Worm (Caenorhabditis elegans) whole organism, L2 larva: ENCODE measurements around the gene Y11D7A.5.
"Not testable (repeated sequence)": the region's sequence is repeated elsewhere in the genome, so short reads cannot be mapped to it uniquely, and the experiment has no call there.

Source experiments
- F13H6.1 ChIP-seq: sonication (generic microtip); optimal IDR thresholded peaks from 2 replicates; lab custom pipeline; 2016; ENCODE audit warnings: missing genetic modification characterization, missing compliant biosample characterization
- R02D3.7 ChIP-seq: fragments of 150-350 bp; optimal IDR thresholded peaks from 2 replicates; lab custom pipeline; 2014; ENCODE audit warnings: missing biosample characterization, missing genetic modification characterization
- Y55F3AM.14 ChIP-seq: fragments of 200-800 bp; sonication (Bioruptor generic); optimal IDR thresholded peaks from 2 replicates; lab custom pipeline; 2018; ENCODE audit warnings: mild to moderate bottlenecking, missing genetic modification characterization, missing compliant biosample characterization
- ZK546.5 ChIP-seq: sonication (generic microtip); optimal IDR thresholded peaks from 2 replicates; lab custom pipeline; 2017; ENCODE audit warnings: missing biosample characterization, missing genetic modification characterization
- aly-2 ChIP-seq: fragments of 150-350 bp; optimal IDR thresholded peaks from 2 replicates; lab custom pipeline; 2014; ENCODE audit warnings: missing biosample characterization, missing genetic modification characterization
- blmp-1 ChIP-seq: sonication (generic microtip); optimal IDR thresholded peaks from 2 replicates; lab custom pipeline; 2017; ENCODE audit warnings: missing genetic modification characterization, mild to moderate bottlenecking, missing compliant biosample characterization, antibody characterized with exemption, moderate library complexity; ENCODE audit not compliant: insufficient read depth
- ceh-82 ChIP-seq: fragments of 150-350 bp; optimal IDR thresholded peaks from 2 replicates; lab custom pipeline; 2014; ENCODE audit warnings: missing biosample characterization, missing genetic modification characterization
- crh-2 ChIP-seq: sonication (generic microtip); optimal IDR thresholded peaks from 2 replicates; lab custom pipeline; 2017; ENCODE audit warnings: missing biosample characterization, missing genetic modification characterization
- elt-1 ChIP-seq: fragments of 150-350 bp; optimal IDR thresholded peaks from 2 replicates; lab custom pipeline; 2014; ENCODE audit warnings: missing biosample characterization, missing genetic modification characterization
- gmeb-1 ChIP-seq: fragments of 150-350 bp; optimal IDR thresholded peaks from 2 replicates; lab custom pipeline; 2014; ENCODE audit warnings: missing biosample characterization, missing genetic modification characterization
- lin-11 ChIP-seq: fragments of 150-350 bp; sonication (generic microtip); optimal IDR thresholded peaks from 2 replicates; lab custom pipeline; 2014; ENCODE audit warnings: missing biosample characterization, missing genetic modification characterization, inconsistent platforms, mixed read lengths
- lin-13 ChIP-seq: fragments of 150-350 bp; optimal IDR thresholded peaks from 2 replicates; lab custom pipeline; 2014; ENCODE audit warnings: missing biosample characterization, missing genetic modification reagents, missing genetic modification characterization
- lin-39 ChIP-seq: fragments of 150-350 bp; optimal IDR thresholded peaks from 2 replicates; lab custom pipeline; 2014; ENCODE audit warnings: missing biosample characterization, missing genetic modification reagents, missing genetic modification characterization
- mbf-1 ChIP-seq: sonication (generic microtip); optimal IDR thresholded peaks from 2 replicates; lab custom pipeline; 2017; ENCODE audit warnings: missing biosample characterization, missing genetic modification characterization
- mdl-1 ChIP-seq, 2 experiments: fragments of 150-350 bp in 1 of 2; sonication (generic microtip) in 1 of 2; optimal IDR thresholded peaks; 2 replicates each; lab custom pipeline; 2017; ENCODE audit warnings: missing biosample characterization in 2 of 2, missing genetic modification characterization in 2 of 2
- nhr-10 ChIP-seq: sonication (generic microtip); optimal IDR thresholded peaks from 2 replicates; lab custom pipeline; 2017; ENCODE audit warnings: missing biosample characterization, missing genetic modification characterization
- nhr-12 ChIP-seq: fragments of 150-350 bp; optimal IDR thresholded peaks from 2 replicates; lab custom pipeline; 2014; ENCODE audit warnings: missing biosample characterization, missing genetic modification characterization
- nhr-237 ChIP-seq: fragments of 150-350 bp; optimal IDR thresholded peaks from 2 replicates; lab custom pipeline; 2014; ENCODE audit warnings: missing biosample characterization, missing genetic modification characterization
- nhr-25 ChIP-seq: fragments of 150-350 bp; sonication (generic microtip); optimal IDR thresholded peaks from 3 replicates; lab custom pipeline; 2014; ENCODE audit warnings: missing biosample characterization, missing genetic modification characterization
- nhr-77 ChIP-seq: fragments of 150-350 bp; optimal IDR thresholded peaks from 2 replicates; lab custom pipeline; 2014; ENCODE audit warnings: missing biosample characterization, missing genetic modification characterization
- peb-1 ChIP-seq: fragments of 150-350 bp; optimal IDR thresholded peaks from 2 replicates; lab custom pipeline; 2014; ENCODE audit warnings: missing biosample characterization, missing genetic modification characterization
- skn-1 ChIP-seq: sonication (generic microtip); optimal IDR thresholded peaks from 2 replicates; lab custom pipeline; 2017; ENCODE audit warnings: missing biosample characterization, missing genetic modification characterization
- sma-9 ChIP-seq, 2 experiments: fragments of 150-350 bp in 1 of 2; sonication (generic microtip) in 1 of 2; optimal IDR thresholded peaks; 2 replicates each; lab custom pipeline; 2014 to 2016; ENCODE audit warnings: missing genetic modification characterization in 2 of 2, mild to moderate bottlenecking in 1 of 2, missing biosample characterization in 1 of 2, missing compliant biosample characterization in 1 of 2, missing genetic modification reagents in 1 of 2, moderate library complexity in 1 of 2
- snpc-4 ChIP-seq: fragments of 150-350 bp; optimal IDR thresholded peaks from 2 replicates; lab custom pipeline; 2014; ENCODE audit warnings: missing biosample characterization, missing genetic modification characterization
- unc-55 ChIP-seq: fragments of 150-350 bp; sonication (generic microtip); optimal IDR thresholded peaks from 3 replicates; lab custom pipeline; 2014; ENCODE audit warnings: missing biosample characterization, missing genetic modification reagents, missing genetic modification characterization
- unc-62 ChIP-seq: fragments of 150-350 bp; optimal IDR thresholded peaks from 2 replicates; lab custom pipeline; 2014; ENCODE audit warnings: missing biosample characterization, missing genetic modification reagents, missing genetic modification characterization
- ztf-11 ChIP-seq: sonication (generic microtip); optimal IDR thresholded peaks from 2 replicates; lab custom pipeline; 2017; ENCODE audit warnings: missing biosample characterization, missing genetic modification characterization
- ztf-4 ChIP-seq: fragments of 150-350 bp; optimal IDR thresholded peaks from 2 replicates; lab custom pipeline; 2014; ENCODE audit warnings: missing biosample characterization, missing genetic modification characterization

Y11D7A.5 gene

DNA sequence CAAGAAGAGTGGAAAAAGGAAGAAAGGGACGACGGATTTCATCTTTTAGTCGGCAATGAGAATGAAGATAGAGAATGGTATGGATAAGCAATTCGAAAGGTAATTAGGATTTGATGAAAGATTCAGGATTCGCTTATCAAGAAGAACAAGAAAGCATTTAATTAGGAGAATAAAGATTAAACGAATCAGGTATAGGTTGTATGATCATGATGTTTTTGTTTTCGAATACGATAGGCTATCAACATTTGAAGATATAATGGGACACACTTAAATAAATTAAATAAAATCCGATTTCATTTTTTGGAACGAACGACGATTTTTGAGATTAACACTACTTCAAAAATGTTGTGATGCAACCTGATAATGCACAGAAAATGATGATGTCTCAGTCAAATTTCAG lies at the start of gene Y11D7A.5:
Gene Y11D7A.5, minus strand, starts transcription at position 101 of the 400 bp plus-strand sequence.
- TF ChIP-seq mdl-1 (tag; optimal IDR thresholded peaks at IDR 0.05; lab: Kevin White, UChicago) (no peak), F13H6.1 (tag; lab: Kevin White, UChicago) (no peak), nhr-25 (tag; lab: Kevin White, UChicago) (no peak), blmp-1 (no peak), crh-2 (tag; lab: Kevin White, UChicago) (no peak), mbf-1 (no peak), unc-62 (GFP tag; lab: Kevin White, UChicago) (no peak), nhr-237 (no peak), ztf-11 (tag; lab: Kevin White, UChicago) (no peak), nhr-10 (tag; lab: Kevin White, UChicago) (no peak), lin-11 (tag; lab: Kevin White, UChicago) (no peak)

DNA sequence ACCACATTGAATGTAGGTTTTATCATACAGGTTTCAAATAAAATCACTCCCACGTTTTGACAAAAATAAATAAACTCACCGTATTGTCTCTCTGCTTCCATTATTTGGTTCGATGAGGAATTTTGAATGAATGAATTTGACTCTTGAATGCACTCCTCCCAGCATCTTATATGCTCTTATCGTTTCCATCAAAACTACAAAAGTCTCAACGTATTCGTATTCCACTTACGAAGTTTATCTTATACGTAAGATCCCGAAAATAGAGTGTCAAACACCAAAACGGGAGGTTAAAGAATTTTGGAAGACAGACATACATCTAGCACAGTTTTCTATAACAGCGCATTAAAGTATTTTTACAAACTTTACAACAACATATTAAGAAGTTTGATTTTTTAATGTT lies 48.5 kb upstream of the Y11D7A.5 start, which contains the start of gene nhr-264:
Gene nhr-264, minus strand, starts transcription at position 101 of the 400 bp plus-strand sequence.
- not testable (repeated sequence) for TF ChIP-seq nhr-77 (tag; lab: Kevin White, UChicago); mdl-1 (tag; optimal IDR thresholded peaks at IDR 0.05; lab: Kevin White, UChicago); ZK546.5 (tag; lab: Kevin White, UChicago)

DNA sequence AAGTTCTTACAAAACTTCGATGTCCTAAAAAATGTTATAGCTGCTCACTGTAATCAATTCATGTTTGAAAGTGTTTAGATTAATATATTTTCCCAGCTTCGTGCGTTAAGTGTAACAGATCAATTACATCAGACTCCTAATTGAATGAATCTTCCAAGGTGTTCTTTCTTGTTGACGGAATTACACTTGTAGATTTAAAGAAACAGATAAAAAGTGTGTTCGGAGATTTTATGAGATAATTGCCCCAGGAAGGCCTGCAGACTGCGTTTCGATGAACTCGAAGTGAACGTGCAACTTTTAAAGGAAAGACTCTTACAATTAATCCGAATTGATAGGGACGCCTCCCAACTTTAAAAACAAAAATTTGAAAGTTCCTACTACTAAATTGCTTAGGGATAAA lies 44.3 kb upstream of the Y11D7A.5 start:
- TF ChIP-seq elt-1 (tag; lab: Kevin White, UChicago) (peak; percentile 73), snpc-4 (no peak), F13H6.1 (tag; lab: Kevin White, UChicago) (no peak)
- TF ChIP-seq, all 48 proteins: peak for 1

DNA sequence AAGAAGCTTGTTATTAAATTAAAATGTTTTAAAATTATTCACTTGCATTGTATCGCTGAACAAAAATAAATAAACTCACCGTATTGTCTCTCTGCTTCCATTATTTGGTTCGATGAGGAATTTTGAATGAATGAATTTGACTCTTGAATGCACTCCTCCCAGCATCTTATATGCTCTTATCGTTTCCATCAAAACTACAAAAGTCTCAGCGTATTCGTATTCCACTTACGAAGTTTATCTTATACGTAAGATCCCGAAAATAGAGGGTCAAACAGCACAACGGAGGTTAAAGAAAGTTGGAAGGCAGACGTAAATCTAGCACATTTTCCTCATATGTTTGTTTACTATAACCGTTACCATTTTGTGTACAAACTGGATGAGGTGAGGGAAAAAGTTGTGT lies 41.0 kb upstream of the Y11D7A.5 start, which contains the start of gene nhr-267:
Gene nhr-267, minus strand, starts transcription at position 101 of the 400 bp plus-strand sequence.
- TF ChIP-seq ztf-4; nhr-10 (tag; lab: Kevin White, UChicago); nhr-77 (tag; lab: Kevin White, UChicago): not testable (repeated sequence)

DNA sequence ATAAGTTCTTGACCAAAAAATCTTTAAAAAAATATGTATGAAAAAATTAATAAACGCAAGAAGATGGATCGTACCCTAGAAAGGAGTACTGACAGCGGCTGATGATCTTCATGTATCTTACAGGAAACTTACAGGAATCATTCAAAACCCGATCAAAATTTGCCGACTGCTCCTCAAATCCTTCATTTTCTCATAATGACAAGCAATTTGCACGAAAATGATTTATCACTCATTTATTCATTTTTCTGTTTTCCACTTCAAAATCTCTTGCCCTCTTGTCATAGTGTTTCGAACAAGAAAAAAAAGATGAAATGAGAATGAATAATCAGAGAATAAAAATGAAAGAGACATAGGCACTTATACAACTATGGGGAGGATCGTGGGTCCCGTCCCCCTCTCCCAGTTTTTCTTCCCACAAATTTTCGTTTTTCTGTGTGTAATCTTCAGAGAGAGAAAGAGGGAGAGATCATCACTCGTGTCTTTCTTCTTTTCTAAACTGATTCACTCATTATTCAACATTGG lies 28.7 kb upstream of the Y11D7A.5 start, which contains the start of gene nmy-3:
Gene nmy-3, plus strand, starts transcription at position 472 of the 522 bp plus-strand sequence.
- TF ChIP-seq Y55F3AM.14 (GFP tag; lab: Kevin White, UChicago) (no peak), lin-13 (GFP tag; lab: Kevin White, UChicago) (no peak), lin-11 (tag; lab: Kevin White, UChicago) (no peak), sma-9 (GFP tag; optimal IDR thresholded peaks at IDR 0.05; lab: Kevin White, UChicago) (no peak), sma-9 (tag; optimal IDR thresholded peaks at IDR 0.05; lab: Kevin White, UChicago) (no peak), ceh-82 (tag; lab: Kevin White, UChicago) (no peak), nhr-237 (no peak)

DNA sequence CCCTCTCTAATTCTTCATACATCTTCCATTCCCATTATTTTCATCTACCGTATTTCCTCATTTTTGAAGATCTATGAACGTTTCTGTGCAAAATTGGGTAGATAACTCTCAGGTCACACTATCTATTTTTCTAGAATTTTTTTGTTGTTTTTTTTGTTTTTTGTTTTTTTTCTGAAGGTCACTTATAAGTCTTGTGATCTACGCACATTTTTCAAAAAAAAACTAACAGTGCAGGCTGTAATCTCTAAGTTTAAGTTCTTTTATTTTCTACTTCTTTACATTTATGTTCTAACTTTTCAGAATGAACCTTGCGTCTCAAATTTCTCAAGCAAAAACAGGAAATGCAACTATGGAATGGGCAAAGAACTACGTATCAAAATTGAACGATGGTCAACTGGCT lies 24.5 kb upstream of the Y11D7A.5 start, which contains the start of gene flh-3:
Gene flh-3, plus strand, starts transcription at position 301 of the 400 bp plus-strand sequence.
- TF ChIP-seq nhr-12 (tag; lab: Kevin White, UChicago) (no peak), R02D3.7 (tag; lab: Kevin White, UChicago) (no peak), gmeb-1 (tag; lab: Kevin White, UChicago) (no peak), ztf-11 (tag; lab: Kevin White, UChicago) (no peak), F13H6.1 (tag; lab: Kevin White, UChicago) (no peak), lin-13 (GFP tag; lab: Kevin White, UChicago) (no peak), skn-1 (tag; lab: Kevin White, UChicago) (no peak), ZK546.5 (tag; lab: Kevin White, UChicago) (no peak)

DNA sequence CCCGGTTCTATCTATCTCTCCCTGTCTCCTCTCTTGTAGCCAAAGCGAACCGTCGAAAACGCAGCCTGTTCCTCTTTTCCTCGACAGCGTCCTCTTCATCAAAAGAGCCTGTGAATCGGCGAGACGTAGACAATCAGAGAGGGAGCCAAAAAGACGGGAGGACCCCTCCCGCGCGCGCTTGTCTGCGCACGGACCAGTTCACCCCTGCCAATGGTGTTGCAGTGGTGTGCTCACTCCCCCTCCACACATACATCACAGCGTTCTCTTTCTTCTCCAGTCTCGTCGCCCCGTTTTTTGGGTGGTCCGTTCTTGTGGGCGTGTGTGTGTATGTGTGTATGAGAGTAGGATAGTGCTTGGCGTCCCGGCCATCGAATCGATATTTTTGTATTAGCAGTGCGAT lies 23.6 kb upstream of the Y11D7A.5 start:
- TF ChIP-seq unc-55 (GFP tag; lab: Kevin White, UChicago) (no peak), unc-62 (GFP tag; lab: Kevin White, UChicago) (no peak), crh-2 (tag; lab: Kevin White, UChicago) (no peak), aly-2 (tag; lab: Kevin White, UChicago) (no peak), peb-1 (tag; lab: Kevin White, UChicago) (no peak), mdl-1 (tag; optimal IDR thresholded peaks at IDR 0.05; lab: Kevin White, UChicago) (no peak), gmeb-1 (tag; lab: Kevin White, UChicago) (no peak), lin-39 (tag; lab: Kevin White, UChicago) (no peak)
